Worm (Caenorhabditis elegans): ENCODE data around the gene paa-1.

paa-1 gene

DNA sequence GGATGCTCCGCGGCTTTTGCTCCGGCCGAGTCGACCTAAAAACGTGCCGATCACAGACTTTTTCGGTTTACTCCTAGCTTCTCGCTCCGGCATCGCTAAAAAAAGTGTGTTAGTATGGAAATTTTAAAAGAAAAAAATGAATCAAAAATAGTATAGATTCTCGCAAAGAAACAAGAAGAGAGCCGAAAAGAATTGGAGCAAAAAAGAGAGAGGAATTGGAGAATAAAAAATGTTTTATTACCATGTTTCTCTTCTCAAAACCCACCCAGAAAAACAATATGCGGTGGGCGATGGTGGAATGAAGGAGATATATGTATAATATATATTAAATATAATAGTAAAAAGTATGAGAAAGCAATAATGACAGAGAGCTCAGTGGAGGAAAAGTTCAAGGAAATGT lies 10.0 kb upstream of the paa-1 start, which contains the start of gene W03A5.6:
Gene W03A5.6, minus strand, starts transcription at position 101 of the 400 bp plus-strand sequence.
- no peak for TF ChIP-seq unc-62 (GFP tag; optimal IDR thresholded peaks at IDR 0.05)

DNA sequence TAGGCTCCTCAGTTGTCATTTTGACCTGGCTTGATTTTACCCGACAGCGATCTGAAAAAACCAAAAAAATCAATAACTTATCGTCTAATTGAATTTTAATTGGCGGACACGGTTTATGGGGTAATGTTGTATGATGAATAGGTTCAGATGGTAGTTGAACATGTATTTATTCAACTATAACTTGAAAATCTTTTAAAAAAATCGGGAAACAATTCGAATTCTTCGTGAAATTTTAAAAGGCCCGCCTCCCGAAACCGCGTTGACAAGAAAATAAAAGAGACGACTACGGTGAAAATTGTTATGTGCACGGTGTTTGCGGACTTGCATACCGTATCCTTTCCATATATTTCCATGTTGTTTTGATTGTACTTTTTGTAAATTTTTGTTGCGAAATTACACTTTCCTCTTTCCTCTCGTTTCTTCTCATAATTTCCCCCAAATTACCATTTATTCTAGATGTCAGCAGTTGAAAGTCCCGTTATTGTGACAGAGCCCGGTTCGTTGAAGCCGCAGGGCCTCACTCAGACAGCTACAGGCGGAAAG lies 7.7 kb upstream of the paa-1 start, which contains the start of the genes T24G10.2 and disl-2:
Gene T24G10.2, minus strand, starts transcription at position 51 of the 543 bp plus-strand sequence.
Gene disl-2, plus strand, starts transcription at position 457 of the 543 bp plus-strand sequence.
- TF ChIP-seq unc-62 (GFP tag; optimal IDR thresholded peaks at IDR 0.05), result no peak

DNA sequence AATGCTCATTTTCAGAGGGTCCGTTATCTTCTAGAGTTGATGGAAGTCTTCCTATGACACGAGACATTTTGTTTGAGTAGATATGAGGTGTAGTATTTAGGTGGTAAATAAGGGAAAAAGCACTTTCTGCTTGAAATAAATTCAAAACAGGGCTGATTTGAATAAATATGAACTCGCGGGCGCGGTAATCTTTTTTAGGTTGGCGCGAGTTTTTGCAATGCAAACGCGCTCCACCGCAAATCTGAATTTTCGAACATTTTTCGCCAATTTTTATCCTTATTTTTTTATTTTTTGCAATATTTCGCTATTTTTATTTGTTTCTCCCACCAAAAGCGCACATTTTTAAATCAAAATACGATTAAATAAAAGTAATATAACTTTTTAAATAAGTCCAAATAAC lies 2.4 kb upstream of the paa-1 start, which contains the start of gene skpt-1:
Gene skpt-1, minus strand, starts transcription at position 219 of the 400 bp plus-strand sequence.
- TF ChIP-seq unc-62 (GFP tag; optimal IDR thresholded peaks at IDR 0.05), result no peak

DNA sequence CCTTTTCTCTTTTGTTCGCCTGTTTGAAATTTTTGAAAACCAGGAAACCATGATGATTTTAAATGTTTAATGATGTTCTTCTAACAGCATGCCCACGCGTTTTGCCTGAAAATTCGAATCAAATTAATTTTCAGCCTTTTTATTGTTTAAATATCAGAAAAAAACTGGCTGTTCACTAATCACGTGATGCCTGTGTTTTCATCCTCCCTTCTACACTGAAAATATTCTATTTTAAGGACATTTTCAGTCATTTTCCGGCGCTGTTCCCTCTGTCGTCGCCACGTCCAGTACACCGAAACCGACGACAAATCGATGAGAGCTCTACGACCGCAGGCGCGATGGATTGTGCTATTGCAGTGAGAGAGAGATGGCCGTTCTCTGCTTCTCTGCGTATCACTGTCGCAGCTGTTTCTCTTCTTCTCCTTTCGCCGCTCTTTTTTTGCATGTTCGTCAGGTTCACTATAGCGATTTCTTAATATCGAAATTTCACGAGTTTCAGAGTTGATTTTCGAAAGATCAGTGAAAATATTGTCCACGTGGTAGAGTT lies 695 bp upstream of the paa-1 start, which contains the start of gene F48E8.8:
Gene F48E8.8, minus strand, starts transcription at position 51 of the 547 bp plus-strand sequence.
- no peak for TF ChIP-seq unc-62 (GFP tag; optimal IDR thresholded peaks at IDR 0.05)

DNA sequence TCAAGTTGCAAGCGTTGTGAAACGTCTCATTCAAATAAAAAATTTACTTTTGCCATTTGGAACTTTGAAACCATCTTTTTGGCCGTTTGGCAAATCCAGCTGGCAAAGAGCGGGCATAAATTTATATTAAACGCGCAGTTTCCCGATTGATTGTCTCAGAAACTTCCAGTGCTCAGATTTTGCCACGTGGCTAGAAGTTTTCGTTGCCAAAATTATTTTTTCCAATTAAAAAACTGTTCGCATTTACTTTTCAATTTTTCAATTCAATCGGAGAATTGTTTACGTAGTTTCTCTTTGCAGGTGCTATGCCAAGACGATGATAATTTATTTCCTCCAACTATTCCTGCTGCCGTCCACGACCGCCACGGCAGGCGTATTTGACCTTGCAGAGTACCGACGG lies 2.8 kb downstream of the paa-1 start, which contains the start of gene F48E8.4:
Gene F48E8.4, plus strand, starts transcription at position 301 of the 400 bp plus-strand sequence.
- no peak for TF ChIP-seq unc-62 (GFP tag; optimal IDR thresholded peaks at IDR 0.05)

DNA sequence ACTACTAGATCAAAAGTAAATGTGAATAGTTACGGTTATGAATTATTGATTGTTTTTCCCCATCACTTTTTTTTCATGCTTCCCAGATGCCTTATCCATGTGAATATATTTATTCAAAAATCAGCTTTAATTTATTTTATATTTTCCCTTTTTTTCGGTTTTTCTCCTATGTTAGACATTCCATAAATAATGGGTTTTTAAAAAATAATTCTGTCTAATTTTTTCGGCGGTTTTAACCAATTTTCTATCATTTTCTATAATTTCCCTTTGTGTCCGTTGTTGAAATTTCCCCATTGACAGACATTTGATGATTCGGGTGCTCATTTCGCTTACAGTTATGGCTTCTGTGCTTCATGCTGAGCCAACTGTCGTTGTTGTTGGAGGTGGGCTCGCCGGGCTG lies 10.5 kb downstream of the paa-1 start, which contains the start of gene F48E8.3:
Gene F48E8.3, plus strand, starts transcription at position 301 of the 400 bp plus-strand sequence.
- no peak for TF ChIP-seq unc-62 (GFP tag; optimal IDR thresholded peaks at IDR 0.05)

DNA sequence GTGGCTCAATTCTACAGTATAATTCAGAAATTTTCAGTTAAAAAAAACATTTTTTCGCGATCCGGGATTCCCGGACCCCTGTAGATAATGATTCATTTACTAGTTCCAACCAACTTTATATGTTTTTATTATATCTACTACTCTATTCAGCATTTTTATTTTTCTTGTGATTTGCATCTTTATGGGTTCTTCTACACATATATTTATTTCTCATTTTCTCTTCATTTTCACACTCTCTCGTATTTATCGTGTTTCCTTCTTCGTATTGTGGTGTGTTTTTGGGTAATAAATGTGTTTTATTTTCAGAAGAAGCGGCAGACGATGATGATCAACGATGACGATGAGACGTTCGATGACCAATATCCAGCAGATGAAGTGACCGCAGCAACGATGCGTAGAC lies 13.5 kb downstream of the paa-1 start, which contains the start of gene F48E8.2:
Gene F48E8.2, plus strand, starts transcription at position 301 of the 400 bp plus-strand sequence.
- TF ChIP-seq unc-62 (GFP tag; optimal IDR thresholded peaks at IDR 0.05), result no peak

DNA sequence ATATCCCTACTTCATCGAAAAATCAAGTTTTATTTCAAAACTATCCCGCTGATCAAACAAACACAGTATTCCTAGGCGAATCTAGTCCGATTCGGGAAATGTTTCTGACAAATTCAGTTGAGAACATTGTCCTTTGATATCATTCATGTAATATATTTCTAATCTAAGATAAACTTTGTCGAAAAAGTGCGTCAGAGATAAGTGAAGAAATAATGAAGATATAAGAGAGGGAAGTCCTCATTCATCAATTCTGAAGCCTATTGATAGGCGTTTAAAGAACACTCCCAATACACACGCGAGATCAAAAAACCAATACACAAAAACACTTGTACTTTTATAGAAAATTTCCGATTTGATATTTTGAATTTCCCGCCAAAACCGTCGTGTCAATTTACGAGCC lies 14.3 kb downstream of the paa-1 start:
- TF ChIP-seq unc-62 (GFP tag; optimal IDR thresholded peaks at IDR 0.05), result no peak

DNA sequence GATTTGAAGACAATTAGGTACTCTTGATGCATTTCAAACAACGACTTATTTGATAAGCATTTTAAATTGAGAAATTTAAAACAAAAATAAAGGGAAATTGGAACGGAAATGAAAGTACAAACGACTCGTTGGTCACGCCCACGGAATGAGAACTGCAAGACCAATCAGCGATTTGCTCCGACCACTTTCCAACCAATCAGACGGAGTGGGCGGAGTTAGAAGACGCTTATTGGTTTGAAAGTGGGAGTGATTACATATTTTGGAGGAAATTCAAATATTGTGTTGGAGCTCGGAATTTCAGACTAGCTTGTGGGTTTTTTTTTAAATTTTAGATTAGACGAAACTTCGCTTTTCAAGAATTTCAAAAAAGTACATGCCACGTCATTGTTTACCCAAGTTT lies 18.6 kb downstream of the paa-1 start:
- TF ChIP-seq unc-62 (GFP tag; optimal IDR thresholded peaks at IDR 0.05), result no peak

DNA sequence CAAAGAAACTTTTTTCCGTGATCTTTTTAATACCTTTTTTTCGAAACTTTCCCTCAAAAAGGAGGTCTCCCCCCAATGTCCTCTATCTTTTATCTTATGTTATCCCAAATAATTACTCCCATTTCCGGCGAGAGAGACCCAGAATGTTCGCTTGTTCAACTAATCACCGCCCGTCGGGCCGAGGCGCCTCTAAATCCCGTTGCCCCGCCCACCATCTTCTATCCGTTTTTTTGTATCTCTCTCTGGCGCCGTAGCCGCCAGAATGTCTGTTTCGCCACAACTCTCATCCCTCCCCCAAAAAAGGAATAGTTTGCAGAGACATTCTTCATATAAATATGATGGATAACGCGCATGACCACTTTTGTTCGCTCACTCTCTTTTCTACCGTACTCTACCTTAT lies 22.2 kb downstream of the paa-1 start:
- no peak for TF ChIP-seq unc-62 (GFP tag; optimal IDR thresholded peaks at IDR 0.05)

DNA sequence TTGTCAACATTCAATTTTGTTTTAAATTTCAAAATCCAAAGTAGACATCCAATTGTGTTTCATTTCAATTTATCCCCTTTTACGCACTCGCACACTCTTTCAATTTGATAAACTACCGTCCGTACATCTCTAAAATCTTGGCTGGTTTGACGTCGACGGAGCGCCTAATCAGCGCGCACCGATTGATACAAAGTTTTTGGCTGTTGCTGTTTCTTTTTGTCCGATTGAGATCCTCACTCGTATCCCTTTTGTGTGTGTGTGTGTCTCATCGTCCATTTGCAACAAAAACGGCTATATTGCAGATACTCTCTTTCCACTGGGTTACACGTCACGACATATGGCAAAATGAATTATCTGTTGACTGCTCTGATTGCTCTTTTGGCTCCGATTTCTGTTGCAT lies 23.6 kb downstream of the paa-1 start, which contains the start of gene lon-1:
Gene lon-1, plus strand, starts transcription at position 301 of the 400 bp plus-strand sequence.
- no peak for TF ChIP-seq unc-62 (GFP tag; optimal IDR thresholded peaks at IDR 0.05)

DNA sequence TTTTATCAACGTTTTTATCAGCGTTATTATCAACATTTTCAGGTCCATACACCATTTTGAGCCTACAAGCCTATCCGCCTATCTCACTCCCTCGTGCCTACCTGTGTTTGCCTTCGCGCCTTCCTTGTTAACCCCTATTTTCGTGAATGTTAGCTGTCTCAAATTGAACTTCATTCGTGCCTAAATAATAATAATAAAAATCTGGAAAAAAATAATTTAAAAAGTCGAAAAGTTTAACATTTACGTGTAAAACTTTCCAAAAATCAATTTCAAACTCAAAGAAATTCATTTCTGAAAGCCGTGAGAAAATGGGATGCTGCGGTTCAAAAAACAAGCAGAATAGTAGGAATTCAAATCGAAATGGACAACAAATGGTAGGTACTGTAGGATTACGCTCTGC lies 27.5 kb downstream of the paa-1 start, which contains the start of gene R02F2.10:
Gene R02F2.10, plus strand, starts transcription at position 301 of the 400 bp plus-strand sequence.
- TF ChIP-seq unc-62 (GFP tag; optimal IDR thresholded peaks at IDR 0.05), result no peak

DNA sequence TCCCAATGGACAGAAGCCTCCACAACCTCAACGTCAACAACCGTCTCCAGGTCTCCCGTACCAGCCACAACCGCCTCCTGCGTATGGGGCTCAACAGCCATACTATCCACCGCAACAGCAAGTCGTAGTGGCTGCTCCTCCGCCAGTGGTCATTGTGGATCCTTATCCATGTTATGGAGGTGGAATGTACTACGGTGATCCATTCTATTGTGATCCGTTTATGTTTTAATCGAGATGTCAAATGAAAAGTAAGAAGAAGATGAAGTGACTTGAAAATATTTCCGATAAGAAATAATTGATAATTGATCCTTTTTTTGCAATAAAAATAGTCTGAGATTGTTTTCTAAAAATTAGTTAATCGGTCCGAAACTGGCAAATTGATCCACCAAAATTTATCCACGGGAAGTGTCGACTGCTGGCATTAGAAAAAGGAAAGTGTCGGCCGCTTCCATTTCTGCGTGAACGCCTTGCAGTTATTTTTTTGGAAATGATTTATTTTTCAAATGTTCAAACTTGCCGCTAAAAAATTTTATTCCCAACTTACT lies 28.4 kb downstream of the paa-1 start, which contains the start of the genes R02F2.6 and R02F2.5:
Gene R02F2.6, minus strand, starts transcription at position 101 of the 545 bp plus-strand sequence.
Gene R02F2.5, plus strand, starts transcription at position 495 of the 545 bp plus-strand sequence.
- no peak for TF ChIP-seq unc-62 (GFP tag; optimal IDR thresholded peaks at IDR 0.05)

DNA sequence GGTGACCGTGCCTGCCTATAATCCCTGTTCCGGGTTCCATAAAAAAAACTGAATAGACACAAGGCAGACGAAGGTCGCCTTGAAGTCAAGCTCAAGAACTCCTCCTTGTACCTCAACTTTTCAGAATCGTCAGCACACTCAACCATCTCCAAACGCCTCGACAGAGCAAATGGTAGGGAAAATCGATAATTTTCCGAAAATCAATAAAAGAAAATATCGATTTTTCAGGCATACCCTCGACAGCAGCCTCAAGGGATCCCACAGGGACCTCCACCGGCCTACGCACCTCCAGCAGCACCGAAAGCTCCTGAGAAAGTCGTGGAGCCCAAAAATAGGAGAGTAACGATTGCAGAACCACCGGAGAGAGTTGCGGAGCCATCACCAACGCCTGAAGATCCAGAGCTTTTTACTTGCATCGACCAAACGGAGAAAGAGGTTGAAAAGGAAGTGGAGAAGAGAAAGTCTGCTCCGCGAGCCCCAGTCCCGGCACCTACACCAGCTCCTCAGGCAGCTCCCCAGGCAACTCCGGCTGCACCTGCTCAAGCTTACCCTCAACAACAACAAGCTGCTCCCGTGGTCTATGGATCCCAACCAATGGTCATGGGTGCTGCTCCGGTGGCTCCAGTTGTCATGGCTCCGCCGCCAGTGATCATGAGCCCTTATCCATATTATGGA lies 29.1 kb downstream of the paa-1 start:
- TF ChIP-seq unc-62 (GFP tag; optimal IDR thresholded peaks at IDR 0.05), result no peak

DNA sequence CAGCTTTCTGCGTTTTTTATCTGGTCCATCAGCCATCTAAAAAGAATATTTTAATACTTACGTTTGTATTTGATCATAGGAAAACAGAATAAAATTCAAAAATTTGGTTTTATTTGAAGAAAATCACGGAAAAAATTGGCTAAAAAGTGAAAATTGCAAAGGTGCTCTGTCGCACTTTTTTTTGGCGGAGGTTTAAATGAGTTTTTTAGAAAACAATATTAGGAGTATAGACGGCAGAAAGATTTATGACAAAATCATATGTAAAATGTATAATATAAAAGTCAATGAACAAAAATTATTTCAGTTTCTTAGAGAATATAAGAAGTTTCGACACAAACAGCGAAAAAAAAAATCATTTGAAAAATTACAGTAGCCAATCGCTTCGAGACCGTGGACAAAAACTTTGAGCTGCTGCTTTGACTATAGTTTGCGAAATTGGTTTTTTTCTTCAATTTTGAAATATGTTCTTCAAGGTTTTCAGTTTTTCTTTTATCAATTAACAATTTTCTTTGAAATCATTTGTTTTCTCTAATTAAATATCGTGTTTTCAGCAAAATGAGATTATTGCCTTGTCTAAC lies 33.3 kb downstream of the paa-1 start, which contains the start of the genes R02F2.7 and R02F2.4:
Gene R02F2.7, minus strand, starts transcription at position 36 of the 578 bp plus-strand sequence.
Gene R02F2.4, plus strand, starts transcription at position 552 of the 578 bp plus-strand sequence.
- no peak for TF ChIP-seq unc-62 (GFP tag; optimal IDR thresholded peaks at IDR 0.05)

Measured in whole organism, dauer.